Fruit fly (Drosophila melanogaster) whole organism, embryonic: ENCODE results near the gene Nelf-E.

Experiments
- Ada2b ChIP-seq: fragments of 200-800 bp; sonication (Bioruptor generic); IDR thresholded peaks from 2 replicates; pipeline ENCODE4 v1.3.6; 2022; ENCODE audit warnings: missing biosample characterization, missing genetic modification characterization
- Awh ChIP-seq: fragments of 200-800 bp; sonication (Bioruptor generic); IDR thresholded peaks from 2 replicates; pipeline ENCODE4, ENCODE4 v1.3.6; 2022; ENCODE audit warnings: missing biosample characterization, missing genetic modification characterization
- CG10209 ChIP-seq: fragments of 200-800 bp; sonication (Bioruptor generic); optimal IDR thresholded peaks from 3 replicates; lab custom pipeline; 2017; ENCODE audit warnings: missing biosample characterization, mild to moderate bottlenecking, missing genetic modification characterization, missing genetic modification reagents
- CG11093 ChIP-seq: fragments of 200-800 bp; sonication (Bioruptor generic); IDR thresholded peaks from 3 replicates; pipeline ENCODE4 v1.3.6; 2022; ENCODE audit warnings: missing biosample characterization, missing genetic modification characterization
- CG1233 ChIP-seq: fragments of 200-800 bp; sonication (Bioruptor generic); optimal IDR thresholded peaks from 4 replicates; lab custom pipeline; 2018; ENCODE audit warnings: missing biosample characterization, mild to moderate bottlenecking, missing genetic modification characterization
- CG12769 ChIP-seq: fragments of 200-800 bp; sonication (Bioruptor generic); optimal IDR thresholded peaks from 2 replicates; lab custom pipeline; 2019; ENCODE audit warnings: missing biosample characterization, mild to moderate bottlenecking, missing genetic modification characterization, moderate library complexity
- CG1603 ChIP-seq: fragments of 200-800 bp; sonication (Bioruptor generic); optimal IDR thresholded peaks from 2 replicates; lab custom pipeline; 2019; ENCODE audit warnings: missing biosample characterization, mild to moderate bottlenecking, missing genetic modification characterization, moderate library complexity
- CG1647 ChIP-seq: fragments of 200-800 bp; sonication (Bioruptor generic); optimal IDR thresholded peaks from 3 replicates; lab custom pipeline; 2016; ENCODE audit warnings: missing biosample characterization, missing genetic modification characterization
- CG17328 ChIP-seq: fragments of 200-800 bp; sonication (Bioruptor generic); IDR thresholded peaks from 2 replicates; pipeline ENCODE4 v1.3.6; 2022; ENCODE audit warnings: missing biosample characterization, missing genetic modification characterization
- CG17612 ChIP-seq: fragments of 200-800 bp; sonication (Bioruptor generic); IDR thresholded peaks from 2 replicates; pipeline ENCODE4 v1.3.6; 2022; ENCODE audit warnings: missing biosample characterization, missing genetic modification characterization
- CG1792 ChIP-seq: fragments of 200-800 bp; sonication (Bioruptor generic); optimal IDR thresholded peaks from 2 replicates; lab custom pipeline; 2016; ENCODE audit warnings: missing biosample characterization, missing genetic modification characterization
- CG18476 ChIP-seq: fragments of 200-800 bp; sonication (Bioruptor generic); optimal IDR thresholded peaks from 2 replicates; lab custom pipeline; 2016; ENCODE audit warnings: missing biosample characterization, mild to moderate bottlenecking, missing genetic modification characterization
- CG3726 ChIP-seq: fragments of 200-800 bp; sonication (Bioruptor generic); IDR thresholded peaks from 3 replicates; pipeline ENCODE4, ENCODE4 v1.3.6; 2022; ENCODE audit warnings: missing biosample characterization, missing genetic modification characterization
- CG4424 ChIP-seq: fragments of 200-800 bp; sonication (Bioruptor generic); optimal IDR thresholded peaks from 3 replicates; lab custom pipeline; 2016; ENCODE audit warnings: missing biosample characterization, missing genetic modification characterization
- CG6683 ChIP-seq: fragments of 200-800 bp; sonication (Bioruptor generic); optimal IDR thresholded peaks from 2 replicates; lab custom pipeline; 2017; ENCODE audit warnings: missing biosample characterization, mild to moderate bottlenecking, missing genetic modification characterization, missing genetic modification reagents
- CG6765 ChIP-seq: fragments of 200-800 bp; sonication (Bioruptor generic); optimal IDR thresholded peaks from 3 replicates; lab custom pipeline; 2017; ENCODE audit warnings: missing biosample characterization, mild to moderate bottlenecking, missing genetic modification characterization
- CG7839 ChIP-seq: fragments of 200-800 bp; sonication (Bioruptor generic); optimal IDR thresholded peaks from 3 replicates; lab custom pipeline; 2018; ENCODE audit warnings: missing biosample characterization, mild to moderate bottlenecking, missing genetic modification characterization, moderate library complexity
- CG7987 ChIP-seq: fragments of 200-800 bp; sonication (Bioruptor generic); optimal IDR thresholded peaks from 2 replicates; lab custom pipeline; 2018; ENCODE audit warnings: missing biosample characterization, mild to moderate bottlenecking, missing genetic modification characterization, moderate library complexity
- Chrac-16 ChIP-seq: fragments of 200-800 bp; sonication (Bioruptor generic); optimal IDR thresholded peaks from 3 replicates; lab custom pipeline; 2016; ENCODE audit warnings: missing biosample characterization, missing genetic modification characterization
- Eip74EF ChIP-seq, 2 experiments: fragments of 200-800 bp in 1 of 2; fragments of >200 bp in 1 of 2; sonication (Bioruptor generic) in 1 of 2; optimal IDR thresholded peaks; 2 replicates each; lab custom pipeline; 2017 to 2019; ENCODE audit warnings: missing biosample characterization in 2 of 2, missing genetic modification characterization in 2 of 2, mild to moderate bottlenecking in 1 of 2, moderate library complexity in 1 of 2
- Ets65A ChIP-seq: fragments of 200-800 bp; sonication (Bioruptor generic); peaks from one replicate; lab custom pipeline; 2016; ENCODE audit warnings: missing biosample characterization, missing genetic modification characterization
- HLH54F ChIP-seq: fragments of 200-800 bp; sonication (Bioruptor generic); optimal IDR thresholded peaks from 3 replicates; lab custom pipeline; 2016; ENCODE audit warnings: missing biosample characterization, missing genetic modification characterization
- Hmr ChIP-seq: fragments of 200-800 bp; sonication (Bioruptor generic); optimal IDR thresholded peaks from 3 replicates; lab custom pipeline; 2017; ENCODE audit warnings: mild to moderate bottlenecking, missing biosample characterization, missing genetic modification reagents, missing genetic modification characterization
- Hr51 ChIP-seq, 2 experiments: fragments of 200-800 bp; sonication (Bioruptor generic); optimal IDR thresholded peaks; 2 replicates in 1 of 2; 3 replicates in 1 of 2; lab custom pipeline; 2016 to 2018; ENCODE audit warnings: missing biosample characterization in 2 of 2, missing genetic modification characterization in 2 of 2, mild to moderate bottlenecking in 1 of 2, moderate library complexity in 1 of 2
- Lpt ChIP-seq: fragments of >200 bp; optimal IDR thresholded peaks from 2 replicates; lab custom pipeline; 2018; ENCODE audit warnings: missing biosample characterization, missing genetic modification characterization
- MBD-R2 ChIP-seq: fragments of 200-800 bp; sonication (Bioruptor generic); IDR thresholded peaks from 2 replicates; pipeline ENCODE4 v1.3.6; 2022; ENCODE audit warnings: missing biosample characterization, missing genetic modification characterization
- MESR4 ChIP-seq: fragments of 200-800 bp; sonication (Bioruptor generic); optimal IDR thresholded peaks from 2 replicates; lab custom pipeline; 2018; ENCODE audit warnings: missing biosample characterization, mild to moderate bottlenecking, missing genetic modification characterization, moderate library complexity
- Myb ChIP-seq: fragments of 200-800 bp; sonication (Bioruptor generic); optimal IDR thresholded peaks from 2 replicates; lab custom pipeline; 2016; ENCODE audit warnings: missing biosample characterization, missing genetic modification characterization
- Sin3A ChIP-seq: fragments of >200 bp; optimal IDR thresholded peaks from 2 replicates; lab custom pipeline; 2018
- Six4 ChIP-seq: fragments of 200-800 bp; sonication (Bioruptor generic); optimal IDR thresholded peaks from 2 replicates; lab custom pipeline; 2016; ENCODE audit warnings: missing biosample characterization, missing genetic modification characterization
- Sox102F ChIP-seq: fragments of 200-800 bp; sonication (Bioruptor generic); optimal IDR thresholded peaks from 2 replicates; lab custom pipeline; 2018; ENCODE audit warnings: missing biosample characterization, mild to moderate bottlenecking, missing genetic modification characterization, moderate library complexity
- Sry-β ChIP-seq: fragments of 200-800 bp; sonication (Bioruptor generic); optimal IDR thresholded peaks from 2 replicates; lab custom pipeline; 2018; ENCODE audit warnings: missing biosample characterization, mild to moderate bottlenecking, missing genetic modification characterization, moderate library complexity
- Vsx1 ChIP-seq: fragments of 200-800 bp; sonication (Bioruptor generic); optimal IDR thresholded peaks from 2 replicates; lab custom pipeline; 2017; ENCODE audit warnings: missing biosample characterization, mild to moderate bottlenecking, missing genetic modification characterization, missing genetic modification reagents
- ase ChIP-seq: fragments of 200-800 bp; sonication (Bioruptor generic); IDR thresholded peaks from 3 replicates; pipeline ENCODE4 v1.3.6; 2022; ENCODE audit warnings: missing biosample characterization, missing genetic modification characterization
- bab2 ChIP-seq: fragments of 200-800 bp; sonication (Bioruptor generic); optimal IDR thresholded peaks from 2 replicates; lab custom pipeline; 2016; ENCODE audit warnings: missing biosample characterization, missing genetic modification characterization
- br ChIP-seq: fragments of >200 bp; optimal IDR thresholded peaks from 2 replicates; lab custom pipeline; 2017
- chm ChIP-seq: fragments of 200-800 bp; sonication (Bioruptor generic); IDR thresholded peaks from 2 replicates; pipeline ENCODE4 v1.3.6; 2022; ENCODE audit warnings: missing biosample characterization, missing genetic modification characterization
- ftz-f1 ChIP-seq: fragments of 200-800 bp; sonication (Bioruptor generic); optimal IDR thresholded peaks from 2 replicates; lab custom pipeline; 2016; ENCODE audit warnings: missing biosample characterization, missing genetic modification characterization
- gcm2 ChIP-seq: fragments of 200-800 bp; sonication (Bioruptor generic); optimal IDR thresholded peaks from 2 replicates; lab custom pipeline; 2016; ENCODE audit warnings: missing biosample characterization, missing genetic modification characterization
- grn ChIP-seq: fragments of 200-800 bp; sonication (Bioruptor generic); optimal IDR thresholded peaks from 3 replicates; lab custom pipeline; 2017; ENCODE audit warnings: missing biosample characterization, missing genetic modification characterization
- gsb ChIP-seq: fragments of 200-800 bp; sonication (Bioruptor generic); IDR thresholded peaks from 2 replicates; pipeline ENCODE4 v1.3.6; 2022; ENCODE audit warnings: missing biosample characterization, missing genetic modification characterization
- her ChIP-seq: fragments of 200-800 bp; sonication (Bioruptor generic); optimal IDR thresholded peaks from 2 replicates; lab custom pipeline; 2016; ENCODE audit warnings: missing biosample characterization, missing genetic modification characterization
- klu ChIP-seq: fragments of 200-800 bp; sonication (Bioruptor generic); IDR thresholded peaks from 2 replicates; pipeline ENCODE4 v1.3.6; 2022; ENCODE audit warnings: missing biosample characterization, missing genetic modification characterization
- kni ChIP-seq: fragments of 200-800 bp; sonication (Bioruptor generic); optimal IDR thresholded peaks from 3 replicates; lab custom pipeline; 2017; ENCODE audit warnings: mild to moderate bottlenecking, missing biosample characterization, missing genetic modification reagents, missing genetic modification characterization
- lmd ChIP-seq: fragments of 200-800 bp; sonication (Bioruptor generic); IDR thresholded peaks from 2 replicates; pipeline ENCODE4 v1.3.6; 2022; ENCODE audit warnings: missing biosample characterization, missing genetic modification characterization
- nmo ChIP-seq: fragments of 200-800 bp; sonication (Bioruptor generic); optimal IDR thresholded peaks from 2 replicates; lab custom pipeline; 2018; ENCODE audit warnings: missing biosample characterization, mild to moderate bottlenecking, missing genetic modification characterization, moderate library complexity
- onecut ChIP-seq: fragments of 200-800 bp; sonication (Bioruptor generic); IDR thresholded peaks from 2 replicates; pipeline ENCODE4 v1.3.6; 2022; ENCODE audit warnings: missing biosample characterization, missing genetic modification characterization
- sisA ChIP-seq: fragments of 200-800 bp; sonication (Bioruptor generic); IDR thresholded peaks from 2 replicates; pipeline ENCODE4 v1.3.6; 2022; ENCODE audit warnings: missing biosample characterization, missing genetic modification characterization
- stc ChIP-seq: fragments of 200-800 bp; sonication (Bioruptor generic); IDR thresholded peaks from 2 replicates; pipeline ENCODE4 v1.3.6; 2022; ENCODE audit warnings: missing biosample characterization, missing genetic modification characterization
- stwl ChIP-seq: fragments of 200-800 bp; sonication (Bioruptor generic); optimal IDR thresholded peaks from 3 replicates; lab custom pipeline; 2018; ENCODE audit warnings: missing biosample characterization, mild to moderate bottlenecking, missing genetic modification characterization, moderate library complexity
- tgo ChIP-seq: fragments of 200-800 bp; sonication (Bioruptor generic); IDR thresholded peaks from 3 replicates; pipeline ENCODE4 v1.3.6; 2022; ENCODE audit warnings: missing biosample characterization, missing genetic modification characterization
- vfl ChIP-seq: fragments of 200-800 bp; sonication (Bioruptor generic); optimal IDR thresholded peaks from 2 replicates; lab custom pipeline; 2016; ENCODE audit warnings: missing biosample characterization, missing genetic modification characterization
- wor ChIP-seq: fragments of 200-800 bp; sonication (Bioruptor generic); IDR thresholded peaks from 2 replicates; pipeline ENCODE4 v1.3.6; 2022; ENCODE audit warnings: missing biosample characterization, missing genetic modification characterization

Nelf-E gene

DNA sequence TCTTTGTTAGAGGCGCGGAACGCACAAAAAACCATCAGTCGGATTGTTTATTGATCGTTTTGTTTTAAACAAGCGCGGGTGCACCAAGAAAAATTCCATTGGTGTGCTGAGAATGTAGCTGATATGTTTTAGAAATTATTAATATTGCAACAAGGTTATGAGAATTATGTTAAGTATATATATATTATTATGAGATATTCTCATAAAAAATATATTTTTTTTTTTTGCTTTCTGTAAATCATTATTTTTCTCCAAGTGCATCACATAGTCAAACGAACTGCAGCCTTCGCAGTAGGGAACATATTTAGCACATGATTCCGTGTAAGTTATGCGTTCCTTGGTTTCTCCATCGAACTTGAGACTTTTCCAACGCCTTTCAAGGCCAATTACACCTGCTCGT, 28.3 kb upstream of the Nelf-E start (continued):
- peak; percentile 82 for TF ChIP-seq stc (GFP tag; lab: Robert Waterston, UW)
- TF ChIP-seq Hmr: no peak
- no peak for TF ChIP-seq stwl (tag; lab: Kevin White, UChicago)
- no peak for TF ChIP-seq br (lab: Kevin White, UChicago)
- TF ChIP-seq CG6683 (GFP tag; lab: Kevin White, UChicago): peak; percentile 17
- TF ChIP-seq Sry-β (GFP tag; lab: Kevin White, UChicago): no peak
- peak in 1 of 2 experiments; percentile 63 for TF ChIP-seq Eip74EF (GFP tag; optimal IDR thresholded peaks at IDR 0.05; lab: Kevin White, UChicago)
- TF ChIP-seq Ets65A (GFP tag; lab: Kevin White, UChicago): no peak
- no peak for TF ChIP-seq Chrac-16
- peak; percentile 65 for TF ChIP-seq CG17328
- no peak for TF ChIP-seq kni
- TF ChIP-seq chm: no peak
- TF ChIP-seq CG3726: no peak
- TF ChIP-seq klu: peak; percentile 51; the same call in 1 of the 2 replicates
- TF ChIP-seq ase (GFP tag; lab: Robert Waterston, UW): peak; percentile 72
- peak; percentile 63 for TF ChIP-seq CG1233 (GFP tag; lab: Kevin White, UChicago)
- TF ChIP-seq Vsx1 (GFP tag; lab: Kevin White, UChicago): no peak
- no peak for TF ChIP-seq CG1792 (GFP tag; lab: Kevin White, UChicago)
- TF ChIP-seq lmd: peak; percentile 83
- peak; percentile 31; the same call in 1 of the 2 replicates for TF ChIP-seq wor
- TF ChIP-seq Myb (GFP tag; lab: Kevin White, UChicago): no peak
- no peak for TF ChIP-seq Hr51 (GFP tag; optimal IDR thresholded peaks at IDR 0.05; lab: Kevin White, UChicago)
- no peak for TF ChIP-seq HLH54F (GFP tag; lab: Kevin White, UChicago)
- TF ChIP-seq Ada2b (GFP tag; lab: Robert Waterston, UW): peak; percentile 86
- TF ChIP-seq Awh (GFP tag; lab: Robert Waterston, UW): peak; percentile 77
- TF ChIP-seq CG17612 (GFP tag; lab: Robert Waterston, UW): 0 out of 2 replicates have a peak, but pooled peaks have one; percentile 29
- peak; percentile 88 for TF ChIP-seq tgo (GFP tag; lab: Robert Waterston, UW)
- peak; percentile 57 for TF ChIP-seq onecut (GFP tag; lab: Robert Waterston, UW)
- TF ChIP-seq Sox102F (GFP tag; lab: Kevin White, UChicago): peak; percentile 68
- no peak for TF ChIP-seq ftz-f1
- TF ChIP-seq CG10209 (GFP tag; lab: Kevin White, UChicago): peak; percentile 31
- no peak for TF ChIP-seq her (GFP tag; lab: Kevin White, UChicago)
- TF ChIP-seq CG7839 (tag; lab: Kevin White, UChicago): peak; percentile 87
- TF ChIP-seq Sin3A: no peak
- TF ChIP-seq Lpt (GFP tag; lab: Kevin White, UChicago): no peak
- TF ChIP-seq CG4424 (GFP tag; lab: Kevin White, UChicago): peak; percentile 61
- peak; percentile 91 for TF ChIP-seq nmo (GFP tag; lab: Kevin White, UChicago)
- TF ChIP-seq gcm2 (GFP tag; lab: Kevin White, UChicago): no peak
- TF ChIP-seq MESR4 (GFP tag; lab: Kevin White, UChicago): no peak
- TF ChIP-seq CG18476 (GFP tag; lab: Kevin White, UChicago): no peak
- no peak for TF ChIP-seq CG6765 (GFP tag; lab: Kevin White, UChicago)
- TF ChIP-seq vfl (GFP tag; lab: Kevin White, UChicago): no peak
- TF ChIP-seq bab2 (GFP tag; lab: Kevin White, UChicago): no peak
- no peak for TF ChIP-seq CG1647 (GFP tag; lab: Kevin White, UChicago)
- TF ChIP-seq CG7987: no peak
- peak; percentile 70 for TF ChIP-seq Six4 (GFP tag; lab: Kevin White, UChicago)
- no peak for TF ChIP-seq CG1603 (tag; lab: Kevin White, UChicago)
- peak; percentile 65; the same call in 1 of the 3 replicates for TF ChIP-seq CG11093 (GFP tag; lab: Robert Waterston, UW)
- peak; percentile 78 for TF ChIP-seq gsb (GFP tag; lab: Robert Waterston, UW)
- TF ChIP-seq sisA (GFP tag; lab: Robert Waterston, UW): peak; percentile 60
- no peak for TF ChIP-seq grn (GFP tag; lab: Kevin White, UChicago)
- TF ChIP-seq CG12769: no peak
- no peak for TF ChIP-seq MBD-R2 (GFP tag; lab: Robert Waterston, UW)
